Fruit fly (Drosophila melanogaster) whole organism: ENCODE data around the gene Edg91.

Experiments used
- CG8478 ChIP-seq: fragments of >200 bp; optimal IDR thresholded peaks from 2 replicates; lab custom pipeline; 2018; ENCODE audit warnings: inconsistent platforms
- psq ChIP-seq: fragments of >200 bp; optimal IDR thresholded peaks from 2 replicates; lab custom pipeline; 2017

dm6 chr3R:17566619-17567489, 44.5 kb downstream of the Edg91 start:
- TF ChIP-seq psq (no peak), CG8478 (lab: Kevin White, UChicago) (no peak)
